Fruit fly (Drosophila melanogaster) whole organism, prepupa: ENCODE data around the gene CG43163.
A peak's percentile ranks its signal among the peaks of the same experiment; 100 is the strongest.

Experiments used
- CG10631 ChIP-seq: fragments of 200-800 bp; sonication (Bioruptor generic); optimal IDR thresholded peaks from 2 replicates; lab custom pipeline; 2016; ENCODE audit warnings: missing biosample characterization, missing genetic modification characterization
- CG11294 ChIP-seq: fragments of 200-800 bp; sonication (Bioruptor generic); IDR thresholded peaks from 2 replicates; pipeline ENCODE4 v1.3.6; 2022; ENCODE audit warnings: missing biosample characterization, missing genetic modification characterization
- CG11762 ChIP-seq: fragments of 200-800 bp; sonication (Bioruptor generic); optimal IDR thresholded peaks from 3 replicates; lab custom pipeline; 2016; ENCODE audit warnings: missing biosample characterization, missing genetic modification characterization; ENCODE audit not compliant: insufficient read depth
- CG1621 ChIP-seq: fragments of 200-800 bp; sonication (Bioruptor generic); optimal IDR thresholded peaks from 3 replicates; lab custom pipeline; 2018; ENCODE audit warnings: missing biosample characterization, mild to moderate bottlenecking, missing genetic modification characterization
- CG16779 ChIP-seq: fragments of 200-800 bp; sonication (Bioruptor generic); optimal IDR thresholded peaks from 3 replicates; lab custom pipeline; 2017; ENCODE audit warnings: missing biosample characterization, mild to moderate bottlenecking, missing genetic modification characterization
- CG3032 ChIP-seq: fragments of 200-800 bp; optimal IDR thresholded peaks from 2 replicates; lab custom pipeline; 2019; ENCODE audit warnings: missing biosample characterization, mild to moderate bottlenecking, missing genetic modification characterization, moderate library complexity
- CG31627 ChIP-seq: fragments of 200-800 bp; sonication (Bioruptor generic); optimal IDR thresholded peaks from 3 replicates; lab custom pipeline; 2016; ENCODE audit warnings: missing biosample characterization, missing genetic modification characterization
- CG32006 ChIP-seq: fragments of 200-800 bp; sonication (Bioruptor generic); optimal IDR thresholded peaks from 3 replicates; lab custom pipeline; 2017; ENCODE audit warnings: missing biosample characterization, mild to moderate bottlenecking, missing genetic modification characterization
- CG34406 ChIP-seq: fragments of 200-800 bp; sonication (Bioruptor generic); optimal IDR thresholded peaks from 3 replicates; lab custom pipeline; 2016; ENCODE audit warnings: missing biosample characterization, missing genetic modification characterization
- CG3919 ChIP-seq: fragments of 200-800 bp; sonication (Bioruptor generic); optimal IDR thresholded peaks from 3 replicates; lab custom pipeline; 2016; ENCODE audit warnings: missing biosample characterization, missing genetic modification characterization
- CG6792 ChIP-seq: fragments of 200-800 bp; sonication (Bioruptor generic); optimal IDR thresholded peaks from 3 replicates; lab custom pipeline; 2016; ENCODE audit warnings: missing biosample characterization, missing genetic modification characterization
- CG7368 ChIP-seq: fragments of 200-800 bp; sonication (Bioruptor generic); optimal IDR thresholded peaks from 3 replicates; lab custom pipeline; 2016; ENCODE audit warnings: missing biosample characterization, missing genetic modification characterization
- CG8119 ChIP-seq: fragments of 200-800 bp; sonication (Bioruptor generic); IDR thresholded peaks from 3 replicates; pipeline ENCODE4 v1.3.6; 2022; ENCODE audit warnings: missing biosample characterization, missing genetic modification characterization
- CG9139 ChIP-seq: fragments of 200-800 bp; sonication (Bioruptor generic); optimal IDR thresholded peaks from 3 replicates; lab custom pipeline; 2017; ENCODE audit warnings: missing biosample characterization, mild to moderate bottlenecking, missing genetic modification characterization
- Eip78C ChIP-seq: fragments of 200-800 bp; sonication (Bioruptor generic); peaks from one replicate; lab custom pipeline; 2016; ENCODE audit warnings: missing biosample characterization, missing genetic modification characterization
- Eip93F ChIP-seq: fragments of 200-800 bp; sonication (Bioruptor generic); optimal IDR thresholded peaks from 2 replicates; lab custom pipeline; 2016; ENCODE audit warnings: missing biosample characterization, mild to moderate bottlenecking, missing genetic modification characterization
- Ets96B ChIP-seq: fragments of 200-800 bp; optimal IDR thresholded peaks from 2 replicates; lab custom pipeline; 2019; ENCODE audit warnings: missing biosample characterization, mild to moderate bottlenecking, missing genetic modification characterization, moderate library complexity
- Gug ChIP-seq: fragments of 200-800 bp; sonication (Bioruptor generic); IDR thresholded peaks from 2 replicates; pipeline ENCODE4 v1.3.6; 2022; ENCODE audit warnings: missing biosample characterization, missing genetic modification characterization
- Hr38 ChIP-seq: sonication (Bioruptor generic); optimal IDR thresholded peaks from 2 replicates; lab custom pipeline; 2016; ENCODE audit warnings: missing biosample characterization, missing genetic modification characterization
- Hr39 ChIP-seq: fragments of 200-800 bp; sonication (Bioruptor generic); optimal IDR thresholded peaks from 2 replicates; lab custom pipeline; 2016; ENCODE audit warnings: missing biosample characterization, missing genetic modification characterization
- Hr4 ChIP-seq: fragments of 200-800 bp; sonication (Bioruptor generic); optimal IDR thresholded peaks from 3 replicates; lab custom pipeline; 2016; ENCODE audit warnings: missing biosample characterization, missing genetic modification characterization
- Met ChIP-seq: fragments of 200-800 bp; sonication (Bioruptor generic); optimal IDR thresholded peaks from 3 replicates; lab custom pipeline; 2016; ENCODE audit warnings: missing biosample characterization, missing genetic modification characterization
- OdsH ChIP-seq: fragments of 200-800 bp; sonication (Bioruptor generic); optimal IDR thresholded peaks from 3 replicates; lab custom pipeline; 2016; ENCODE audit warnings: missing biosample characterization, missing genetic modification characterization
- Sox102F ChIP-seq: fragments of 200-800 bp; sonication (Bioruptor generic); optimal IDR thresholded peaks from 2 replicates; lab custom pipeline; 2016; ENCODE audit warnings: missing biosample characterization, mild to moderate bottlenecking, missing genetic modification characterization
- Sox14 ChIP-seq: fragments of 200-800 bp; sonication (Bioruptor generic); optimal IDR thresholded peaks from 3 replicates; lab custom pipeline; 2016; ENCODE audit warnings: missing biosample characterization, missing genetic modification characterization
- Sox15 ChIP-seq: fragments of 200-800 bp; sonication (Bioruptor generic); optimal IDR thresholded peaks from 3 replicates; lab custom pipeline; 2016; ENCODE audit warnings: missing biosample characterization, missing genetic modification characterization
- achi ChIP-seq: fragments of 200-800 bp; sonication (Bioruptor generic); optimal IDR thresholded peaks from 3 replicates; lab custom pipeline; 2016; ENCODE audit warnings: missing biosample characterization, missing genetic modification characterization
- acj6 ChIP-seq: fragments of 200-800 bp; sonication (Bioruptor generic); optimal IDR thresholded peaks from 3 replicates; lab custom pipeline; 2016; ENCODE audit warnings: missing biosample characterization, missing genetic modification characterization
- dsx ChIP-seq: fragments of 200-800 bp; optimal IDR thresholded peaks from 3 replicates; lab custom pipeline; 2019; ENCODE audit warnings: missing biosample characterization, mild to moderate bottlenecking, missing genetic modification characterization, moderate library complexity; ENCODE audit not compliant: poor library complexity, severe bottlenecking
- eg ChIP-seq: fragments of 200-800 bp; sonication (Bioruptor generic); IDR thresholded peaks from 3 replicates; pipeline ENCODE4 v1.3.6; 2022; ENCODE audit warnings: missing biosample characterization, missing genetic modification characterization
- esn ChIP-seq: fragments of 200-800 bp; sonication (Bioruptor generic); optimal IDR thresholded peaks from 2 replicates; lab custom pipeline; 2016; ENCODE audit warnings: missing biosample characterization, mild to moderate bottlenecking, missing genetic modification characterization, moderate library complexity
- fkh ChIP-seq: fragments of 200-800 bp; sonication (Bioruptor generic); optimal IDR thresholded peaks from 3 replicates; lab custom pipeline; 2017; ENCODE audit warnings: missing biosample characterization, mild to moderate bottlenecking, missing genetic modification characterization, moderate library complexity
- lz ChIP-seq: fragments of 200-800 bp; sonication (Bioruptor generic); optimal IDR thresholded peaks from 3 replicates; lab custom pipeline; 2016; ENCODE audit warnings: missing biosample characterization, missing genetic modification characterization
- pdm3 ChIP-seq: fragments of 200-800 bp; sonication (Bioruptor generic); optimal IDR thresholded peaks from 3 replicates; lab custom pipeline; 2016; ENCODE audit warnings: missing biosample characterization, missing genetic modification characterization
- ss ChIP-seq, 2 experiments: fragments of 200-800 bp; sonication (Bioruptor generic); optimal IDR thresholded peaks; 2 replicates in 1 of 2; 3 replicates in 1 of 2; lab custom pipeline; 2017 to 2018; ENCODE audit warnings: mild to moderate bottlenecking in 2 of 2, missing biosample characterization in 2 of 2, missing genetic modification characterization in 2 of 2, moderate library complexity in 1 of 2
- svp ChIP-seq: fragments of 200-800 bp; sonication (Bioruptor generic); peaks from one replicate; lab custom pipeline; 2016; ENCODE audit warnings: missing biosample characterization, missing genetic modification characterization
- topi ChIP-seq: fragments of 200-800 bp; sonication (Bioruptor generic); optimal IDR thresholded peaks from 3 replicates; lab custom pipeline; 2016; ENCODE audit warnings: missing biosample characterization, missing genetic modification characterization

Gene CG43163

DNA sequence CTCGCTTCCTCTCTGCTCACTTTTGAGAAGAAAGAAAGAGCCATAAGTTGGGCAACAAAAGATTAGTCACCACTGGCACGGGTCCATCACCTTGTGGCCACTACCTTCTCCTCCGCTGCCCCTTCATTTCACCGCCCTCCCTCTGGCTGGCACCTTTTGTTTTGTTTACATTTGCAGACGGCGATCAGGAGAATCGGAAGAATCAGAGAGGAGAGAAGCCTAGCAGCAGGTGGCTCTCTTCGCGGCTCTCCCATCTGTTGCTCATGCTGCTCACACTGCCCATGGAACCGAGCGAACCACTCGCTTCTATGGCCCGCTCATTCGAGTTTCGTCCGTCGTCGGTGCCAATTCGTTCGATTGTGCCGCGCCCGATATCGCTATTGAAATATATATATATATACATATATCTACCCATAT is 39.4 kb upstream of the CG43163 start (continued):
- peak; percentile 57 for TF ChIP-seq dsx (GFP tag; lab: Kevin White, UChicago)
- no peak for TF ChIP-seq CG31627
- TF ChIP-seq Sox15 (GFP tag; lab: Kevin White, UChicago), result no peak
- peak; percentile 39 for TF ChIP-seq Met (GFP tag; lab: Kevin White, UChicago)
- peak; percentile 64 for TF ChIP-seq CG3919 (GFP tag; lab: Kevin White, UChicago)
- TF ChIP-seq pdm3 (GFP tag; lab: Kevin White, UChicago), result no peak
- TF ChIP-seq CG10631 (GFP tag; lab: Kevin White, UChicago), result no peak
- peak; percentile 75 for TF ChIP-seq Eip78C (GFP tag; lab: Kevin White, UChicago)
- no peak for TF ChIP-seq CG6792 (GFP tag; lab: Kevin White, UChicago)
- peak; percentile 78 for TF ChIP-seq Sox14 (GFP tag; lab: Kevin White, UChicago)
- TF ChIP-seq CG9139 (GFP tag; lab: Kevin White, UChicago), result peak; percentile 85
- no peak for TF ChIP-seq lz (GFP tag; lab: Kevin White, UChicago)
- TF ChIP-seq CG34406 (GFP tag; lab: Kevin White, UChicago), result peak; percentile 10
- TF ChIP-seq Ets96B (tag; lab: Kevin White, UChicago), result peak; percentile 7
- peak; percentile 92 for TF ChIP-seq fkh (GFP tag; lab: Kevin White, UChicago)
- peak; percentile 14 for TF ChIP-seq CG7368 (GFP tag; lab: Kevin White, UChicago)
- TF ChIP-seq eg, result peak; percentile 61; the same call in 2 of the 3 replicates
- TF ChIP-seq topi (GFP tag; lab: Kevin White, UChicago), result peak; percentile 16
- no peak for TF ChIP-seq CG32006

DNA sequence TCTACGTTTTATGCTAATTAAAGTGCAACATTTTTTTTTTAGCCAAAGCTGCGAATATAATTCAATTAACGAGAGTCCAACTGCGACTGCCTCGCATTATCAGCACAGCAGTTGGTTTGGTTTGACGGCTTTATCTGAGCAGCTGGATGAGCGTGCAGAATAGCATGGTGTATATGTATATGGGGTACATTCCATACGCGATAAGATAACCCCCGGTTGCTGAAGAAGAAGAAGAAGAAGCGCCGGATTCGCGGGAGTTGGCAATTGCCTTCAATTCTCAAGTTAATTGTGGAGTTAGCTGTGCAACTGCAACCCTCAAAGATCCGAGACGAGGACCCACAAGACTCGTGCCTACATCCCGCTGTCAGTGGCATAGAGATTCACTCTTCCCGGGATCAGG is 38.5 kb upstream of the CG43163 start:
- TF ChIP-seq Eip78C (GFP tag; lab: Kevin White, UChicago), result peak; percentile 41
- TF ChIP-seq Gug, result no peak
- TF ChIP-seq CG11294, result no peak
- peak; percentile 91 for TF ChIP-seq svp
- no peak for TF ChIP-seq OdsH (GFP tag; lab: Kevin White, UChicago)
- TF ChIP-seq CG34406 (GFP tag; lab: Kevin White, UChicago), result no peak
- TF ChIP-seq ss (GFP tag; optimal IDR thresholded peaks at IDR 0.05; lab: Kevin White, UChicago), result peak in 1 of 2 experiments; percentile 2
- no peak for TF ChIP-seq CG32006
- no peak for TF ChIP-seq CG11762
- no peak for TF ChIP-seq Sox14 (GFP tag; lab: Kevin White, UChicago)
- no peak for TF ChIP-seq Hr38
- no peak for TF ChIP-seq CG16779 (tag; lab: Kevin White, UChicago)

dm6 chr3L:8544710-8545109 is 37.8 kb upstream of the CG43163 start, which contains the start of gene rhea:
Gene rhea (plus strand): TSS chr3L:8545001.
- TF ChIP-seq svp (peak; percentile 5), CG31627 (peak; percentile 8), Hr4 (GFP tag; lab: Kevin White, UChicago) (peak; percentile 7), Eip78C (GFP tag; lab: Kevin White, UChicago) (peak; percentile 53), CG1621 (tag; lab: Kevin White, UChicago) (peak; percentile 79), dsx (GFP tag; lab: Kevin White, UChicago) (peak; percentile 18), CG8119 (GFP tag; lab: Robert Waterston, UW) (no peak), lz (GFP tag; lab: Kevin White, UChicago) (peak; percentile 6), Sox102F (GFP tag; lab: Kevin White, UChicago) (no peak), OdsH (GFP tag; lab: Kevin White, UChicago) (peak; percentile 37), pdm3 (GFP tag; lab: Kevin White, UChicago) (no peak), Eip93F (GFP tag; lab: Kevin White, UChicago) (no peak), achi (peak; percentile 33), acj6 (peak; percentile 32), CG3032 (tag; lab: Kevin White, UChicago) (peak; percentile 8), fkh (GFP tag; lab: Kevin White, UChicago) (peak; percentile 43), Met (GFP tag; lab: Kevin White, UChicago) (peak; percentile 23), Sox14 (GFP tag; lab: Kevin White, UChicago) (peak; percentile 19)
- TF ChIP-seq, all 60 proteins: peak for 14

DNA sequence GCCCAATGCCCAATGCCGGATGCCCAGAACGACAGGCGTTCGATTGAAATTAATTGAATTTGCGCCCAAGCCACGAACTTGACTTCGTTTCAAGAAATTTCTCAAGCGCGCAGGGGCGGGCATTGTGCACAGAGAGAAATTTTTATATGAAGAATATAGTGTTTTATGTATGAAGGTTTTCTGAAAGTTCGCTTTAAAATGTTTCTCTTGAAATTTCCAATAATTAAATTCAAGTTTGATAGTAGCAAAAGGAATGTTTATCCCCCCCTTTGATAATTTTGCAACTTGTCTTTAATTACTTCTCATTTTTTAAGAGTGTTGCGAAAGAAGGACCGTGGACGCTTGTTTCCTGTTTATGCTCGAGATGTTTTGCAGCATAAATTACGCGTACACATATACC is 36.9 kb upstream of the CG43163 start:
- TF ChIP-seq CG31627 (peak; percentile 10), dsx (GFP tag; lab: Kevin White, UChicago) (no peak), esn (GFP tag; lab: Kevin White, UChicago) (peak; percentile 30), CG6792 (GFP tag; lab: Kevin White, UChicago) (peak; percentile 5), topi (GFP tag; lab: Kevin White, UChicago) (peak; percentile 28), svp (peak; percentile 42), CG34406 (GFP tag; lab: Kevin White, UChicago) (no peak), OdsH (GFP tag; lab: Kevin White, UChicago) (peak; percentile 3), Eip78C (GFP tag; lab: Kevin White, UChicago) (peak; percentile 78), lz (GFP tag; lab: Kevin White, UChicago) (peak; percentile 6), achi (peak; percentile 3), Hr39 (GFP tag; lab: Kevin White, UChicago) (no peak)
